Fruit fly (Drosophila melanogaster) S2 (cell line): ENCODE measurements around the gene CG13449.

Experiments
- CG8478 ChIP-seq: fragments of >200 bp; optimal IDR thresholded peaks from 2 replicates; lab custom pipeline; 2018
- CTCF ChIP-seq, 2 experiments: fragments of >200 bp; optimal IDR thresholded peaks; 2 replicates each; lab custom pipeline; 2018

dm6 chr3L:15588514-15589138 is 24.0 kb downstream of the CG13449 start, which contains the start of gene RhoGAP71E:
- TF ChIP-seq CG8478 (lab: Kevin White, UChicago) (no peak), CTCF (optimal IDR thresholded peaks at IDR 0.05; lab: Kevin White, UChicago) (peak in 1 of 2 experiments; percentile 13)
